Fruit fly (Drosophila melanogaster): Measurements from ENCODE around the gene Cdk2.

DNA sequence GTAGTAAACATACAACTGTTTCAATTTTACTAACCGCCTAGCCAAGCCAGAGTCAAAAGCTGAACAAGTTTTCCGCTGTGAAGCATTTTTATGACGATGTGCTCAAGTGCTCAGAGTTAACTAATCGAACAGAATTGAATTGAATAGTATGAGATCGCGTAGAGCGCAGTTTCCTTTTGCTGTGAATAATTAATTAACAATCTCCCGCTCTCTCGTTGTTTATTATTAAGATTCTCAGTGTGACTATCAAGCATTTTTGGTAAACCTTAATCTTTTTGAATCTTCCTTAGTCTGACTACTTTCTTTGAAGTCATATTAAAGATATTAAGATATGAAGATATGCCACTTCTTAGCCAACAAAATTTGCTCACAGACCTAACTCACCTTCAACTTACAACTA is 9.8 kb downstream of the Cdk2 start, which contains the start of gene CG31200:
- TF ChIP-seq psq (optimal IDR thresholded peaks at IDR 0.05), result no peak
- no peak for TF ChIP-seq CG8478 (optimal IDR thresholded peaks at IDR 0.05)
- TF ChIP-seq pan (optimal IDR thresholded peaks at IDR 0.05), result no peak
- TF ChIP-seq usp (GFP tag; optimal IDR thresholded peaks at IDR 0.05), result no peak
